Fruit fly (Drosophila melanogaster): ENCODE results near the gene drn.
A peak's percentile ranks its signal among the peaks of the same experiment; 100 is the strongest.

DNA sequence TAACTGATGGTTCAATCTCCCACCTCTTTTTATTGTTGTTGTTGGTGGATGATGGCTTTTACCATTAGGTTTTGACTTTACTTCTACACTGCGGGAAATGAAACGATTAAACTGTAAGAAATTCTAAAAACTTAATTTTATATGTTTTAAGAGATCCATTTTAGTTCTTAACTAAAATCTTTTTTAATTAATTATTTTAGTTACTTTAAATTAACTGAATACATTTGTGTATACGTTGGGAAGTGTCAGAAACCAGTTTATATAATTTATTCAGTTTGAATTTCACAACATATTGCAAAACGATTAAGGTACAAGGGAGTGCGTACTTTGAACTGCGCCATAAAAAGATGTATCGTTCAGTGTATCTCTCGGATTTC is 13.2 kb downstream of the drn start:
- no peak for TF ChIP-seq Crg-1 (GFP tag; optimal IDR thresholded peaks at IDR 0.05)
- TF ChIP-seq CG11617 (GFP tag; optimal IDR thresholded peaks at IDR 0.05), result peak; percentile 27
- TF ChIP-seq CG5204 (GFP tag; optimal IDR thresholded peaks at IDR 0.05), result no peak

Measured in whole organism, adult.